Fruit fly (Drosophila melanogaster) whole organism, embryonic: Measurements from ENCODE around the gene deltaCOP.

Experiments used
- ATbp ChIP-seq: fragments of 200-800 bp; sonication (Bioruptor generic); optimal IDR thresholded peaks from 2 replicates; lab custom pipeline; 2017; ENCODE audit warnings: missing biosample characterization, mild to moderate bottlenecking, missing genetic modification characterization, missing genetic modification reagents
- Bdp1 ChIP-seq: fragments of 200-800 bp; sonication (Bioruptor generic); optimal IDR thresholded peaks from 3 replicates; lab custom pipeline; 2016; ENCODE audit warnings: missing biosample characterization, missing genetic modification characterization
- CG10147 ChIP-seq: fragments of 200-800 bp; sonication (Bioruptor generic); optimal IDR thresholded peaks from 2 replicates; lab custom pipeline; 2019; ENCODE audit warnings: missing biosample characterization, mild to moderate bottlenecking, missing genetic modification characterization, moderate library complexity
- CG10274 ChIP-seq: fragments of 200-800 bp; sonication (Bioruptor generic); optimal IDR thresholded peaks from 3 replicates; lab custom pipeline; 2017; ENCODE audit warnings: missing biosample characterization, mild to moderate bottlenecking, missing genetic modification characterization
- CG10462 ChIP-seq: fragments of 200-800 bp; sonication (Bioruptor generic); optimal IDR thresholded peaks from 2 replicates; lab custom pipeline; 2016; ENCODE audit warnings: missing biosample characterization, missing genetic modification characterization
- CG11696 ChIP-seq: fragments of 200-800 bp; sonication (Bioruptor generic); IDR thresholded peaks from 2 replicates; pipeline ENCODE4 v1.3.6; 2022; ENCODE audit warnings: missing biosample characterization, missing genetic modification characterization
- CG12104 ChIP-seq: fragments of 200-800 bp; sonication (Bioruptor generic); optimal IDR thresholded peaks from 3 replicates; lab custom pipeline; 2016; ENCODE audit warnings: missing biosample characterization, missing genetic modification characterization
- CG1529 ChIP-seq: fragments of 200-800 bp; sonication (Bioruptor generic); optimal IDR thresholded peaks from 3 replicates; lab custom pipeline; 2018; ENCODE audit warnings: missing biosample characterization, missing genetic modification characterization
- CG15696 ChIP-seq: fragments of 200-800 bp; sonication (Bioruptor generic); optimal IDR thresholded peaks from 2 replicates; lab custom pipeline; 2019; ENCODE audit warnings: missing biosample characterization, mild to moderate bottlenecking, missing genetic modification characterization, moderate library complexity
- CG1602 ChIP-seq: fragments of 200-800 bp; sonication (Bioruptor generic); optimal IDR thresholded peaks from 3 replicates; lab custom pipeline; 2016; ENCODE audit warnings: missing biosample characterization, missing genetic modification characterization
- CG18599 ChIP-seq: fragments of 200-800 bp; sonication (Bioruptor generic); optimal IDR thresholded peaks from 3 replicates; lab custom pipeline; 2017; ENCODE audit warnings: missing biosample characterization, missing genetic modification characterization, mild to moderate bottlenecking, moderate library complexity, missing genetic modification reagents
- CG18764 ChIP-seq: fragments of 200-800 bp; sonication (Bioruptor generic); optimal IDR thresholded peaks from 3 replicates; lab custom pipeline; 2016; ENCODE audit warnings: missing biosample characterization, missing genetic modification characterization
- CG2202 ChIP-seq: fragments of 200-800 bp; sonication (Bioruptor generic); optimal IDR thresholded peaks from 2 replicates; lab custom pipeline; 2018; ENCODE audit warnings: missing biosample characterization, mild to moderate bottlenecking, missing genetic modification characterization
- CG30403 ChIP-seq: fragments of 200-800 bp; sonication (Bioruptor generic); optimal IDR thresholded peaks from 3 replicates; lab custom pipeline; 2016; ENCODE audit warnings: missing biosample characterization, missing genetic modification characterization
- CG3163 ChIP-seq: fragments of 200-800 bp; sonication (Bioruptor generic); optimal IDR thresholded peaks from 3 replicates; lab custom pipeline; 2016; ENCODE audit warnings: missing biosample characterization, missing genetic modification characterization
- CG32532 ChIP-seq: fragments of 200-800 bp; sonication (Bioruptor generic); IDR thresholded peaks from 2 replicates; pipeline ENCODE4 v1.3.6; 2022; ENCODE audit warnings: missing biosample characterization, missing genetic modification characterization
- CG34422 ChIP-seq: fragments of 200-800 bp; sonication (Bioruptor generic); IDR thresholded peaks from 3 replicates; pipeline ENCODE4 v1.3.6; 2022; ENCODE audit warnings: missing biosample characterization, missing genetic modification characterization
- CG4820 ChIP-seq: fragments of 200-800 bp; sonication (Bioruptor generic); optimal IDR thresholded peaks from 3 replicates; lab custom pipeline; 2016; ENCODE audit warnings: missing biosample characterization, missing genetic modification characterization
- CG6813 ChIP-seq: fragments of 200-800 bp; sonication (Bioruptor generic); optimal IDR thresholded peaks from 2 replicates; lab custom pipeline; 2017; ENCODE audit warnings: missing biosample characterization, missing genetic modification characterization, mild to moderate bottlenecking, moderate library complexity, missing genetic modification reagents
- CG7271 ChIP-seq: fragments of 200-800 bp; sonication (Bioruptor generic); optimal IDR thresholded peaks from 2 replicates; lab custom pipeline; 2018; ENCODE audit warnings: missing biosample characterization, mild to moderate bottlenecking, missing genetic modification characterization, moderate library complexity
- CG7556 ChIP-seq: fragments of 200-800 bp; sonication (Bioruptor generic); optimal IDR thresholded peaks from 2 replicates; lab custom pipeline; 2017; ENCODE audit warnings: missing biosample characterization, mild to moderate bottlenecking, missing genetic modification characterization
- CG7928 ChIP-seq: fragments of 200-800 bp; sonication (Bioruptor generic); optimal IDR thresholded peaks from 2 replicates; lab custom pipeline; 2017; ENCODE audit warnings: missing biosample characterization, mild to moderate bottlenecking, missing genetic modification characterization
- CG8281 ChIP-seq: fragments of 200-800 bp; sonication (Bioruptor generic); optimal IDR thresholded peaks from 2 replicates; lab custom pipeline; 2018; ENCODE audit warnings: missing biosample characterization, mild to moderate bottlenecking, missing genetic modification characterization, moderate library complexity
- CG8944 ChIP-seq: fragments of 200-800 bp; sonication (Bioruptor generic); optimal IDR thresholded peaks from 3 replicates; lab custom pipeline; 2016; ENCODE audit warnings: missing biosample characterization, missing genetic modification characterization
- Dek ChIP-seq: fragments of 200-800 bp; sonication (Bioruptor generic); optimal IDR thresholded peaks from 3 replicates; lab custom pipeline; 2019; ENCODE audit warnings: missing biosample characterization, mild to moderate bottlenecking, missing genetic modification characterization, moderate library complexity
- Ets65A ChIP-seq: fragments of 200-800 bp; sonication (Bioruptor generic); peaks from one replicate; lab custom pipeline; 2016; ENCODE audit warnings: missing biosample characterization, missing genetic modification characterization
- Hr39 ChIP-seq: fragments of >200 bp; optimal IDR thresholded peaks from 2 replicates; lab custom pipeline; 2017
- NC2α ChIP-seq: fragments of 200-800 bp; sonication (Bioruptor generic); optimal IDR thresholded peaks from 2 replicates; lab custom pipeline; 2016; ENCODE audit warnings: missing biosample characterization, missing genetic modification characterization
- Sin3A ChIP-seq: fragments of >200 bp; optimal IDR thresholded peaks from 2 replicates; lab custom pipeline; 2018
- Sox100B ChIP-seq: fragments of 200-800 bp; sonication (Bioruptor generic); optimal IDR thresholded peaks from 3 replicates; lab custom pipeline; 2018; ENCODE audit warnings: missing biosample characterization, mild to moderate bottlenecking, missing genetic modification characterization
- Sry-δ ChIP-seq: fragments of 200-800 bp; sonication (Bioruptor generic); optimal IDR thresholded peaks from 2 replicates; lab custom pipeline; 2016; ENCODE audit warnings: missing biosample characterization, missing genetic modification characterization
- Tbp ChIP-seq: fragments of >200 bp; optimal IDR thresholded peaks from 2 replicates; lab custom pipeline; 2018; ENCODE audit warnings: missing biosample characterization, missing genetic modification characterization
- YL-1 ChIP-seq: fragments of 200-800 bp; sonication (Bioruptor generic); optimal IDR thresholded peaks from 3 replicates; lab custom pipeline; 2017; ENCODE audit warnings: missing biosample characterization, mild to moderate bottlenecking, missing genetic modification characterization
- fd102C ChIP-seq: fragments of 200-800 bp; sonication (Bioruptor generic); optimal IDR thresholded peaks from 2 replicates; lab custom pipeline; 2018; ENCODE audit warnings: missing biosample characterization, mild to moderate bottlenecking, missing genetic modification characterization, moderate library complexity
- ftz-f1 ChIP-seq: fragments of 200-800 bp; sonication (Bioruptor generic); optimal IDR thresholded peaks from 2 replicates; lab custom pipeline; 2016; ENCODE audit warnings: missing biosample characterization, missing genetic modification characterization
- gfzf ChIP-seq: fragments of 200-800 bp; sonication (Bioruptor generic); optimal IDR thresholded peaks from 2 replicates; lab custom pipeline; 2016; ENCODE audit warnings: missing biosample characterization, mild to moderate bottlenecking, missing genetic modification characterization, moderate library complexity
- her ChIP-seq: fragments of 200-800 bp; sonication (Bioruptor generic); optimal IDR thresholded peaks from 2 replicates; lab custom pipeline; 2016; ENCODE audit warnings: missing biosample characterization, missing genetic modification characterization
- hkb ChIP-seq, 2 experiments: fragments of 200-800 bp in 1 of 2; fragments of >200 bp in 1 of 2; sonication (Bioruptor generic) in 1 of 2; IDR thresholded peaks in 1 of 2; optimal IDR thresholded peaks in 1 of 2; 2 replicates each; pipeline versions ENCODE4 v1.3.6 to Lab custom; 2017 to 2022; ENCODE audit warnings: missing biosample characterization in 1 of 2, missing genetic modification characterization in 1 of 2
- ind ChIP-seq: fragments of 200-800 bp; sonication (Bioruptor generic); optimal IDR thresholded peaks from 3 replicates; lab custom pipeline; 2016; ENCODE audit warnings: missing biosample characterization, missing genetic modification characterization
- mam ChIP-seq: fragments of 200-800 bp; sonication (Bioruptor generic); optimal IDR thresholded peaks from 3 replicates; lab custom pipeline; 2016; ENCODE audit warnings: missing biosample characterization, missing genetic modification characterization
- odd ChIP-seq: fragments of 200-800 bp; sonication (Bioruptor generic); optimal IDR thresholded peaks from 2 replicates; lab custom pipeline; 2017; ENCODE audit warnings: missing biosample characterization, mild to moderate bottlenecking, missing genetic modification characterization
- org-1 ChIP-seq: fragments of 200-800 bp; sonication (Bioruptor generic); optimal IDR thresholded peaks from 2 replicates; lab custom pipeline; 2017; ENCODE audit warnings: missing biosample characterization, missing genetic modification characterization
- pita ChIP-seq: fragments of 200-800 bp; sonication (Bioruptor generic); optimal IDR thresholded peaks from 2 replicates; lab custom pipeline; 2017; ENCODE audit warnings: missing biosample characterization, mild to moderate bottlenecking, missing genetic modification characterization
- psq ChIP-seq: fragments of 200-800 bp; sonication (Bioruptor generic); optimal IDR thresholded peaks from 2 replicates; lab custom pipeline; 2017; ENCODE audit warnings: missing biosample characterization, missing genetic modification characterization
- pum ChIP-seq: fragments of 200-800 bp; sonication (Bioruptor generic); optimal IDR thresholded peaks from 2 replicates; lab custom pipeline; 2016; ENCODE audit warnings: missing biosample characterization, missing genetic modification characterization
- pzg ChIP-seq: fragments of 200-800 bp; sonication (Bioruptor generic); optimal IDR thresholded peaks from 3 replicates; lab custom pipeline; 2018; ENCODE audit warnings: missing biosample characterization, mild to moderate bottlenecking, missing genetic modification characterization, moderate library complexity
- scrt ChIP-seq: fragments of 200-800 bp; sonication (Bioruptor generic); optimal IDR thresholded peaks from 2 replicates; lab custom pipeline; 2018; ENCODE audit warnings: missing biosample characterization, mild to moderate bottlenecking, missing genetic modification characterization, moderate library complexity
- so ChIP-seq: fragments of 200-800 bp; sonication (Bioruptor generic); IDR thresholded peaks from 3 replicates; pipeline ENCODE4 v1.3.6; 2022; ENCODE audit warnings: missing biosample characterization, missing genetic modification characterization
- tap ChIP-seq: fragments of 200-800 bp; optimal IDR thresholded peaks from 3 replicates; lab custom pipeline; 2019; ENCODE audit warnings: missing biosample characterization, mild to moderate bottlenecking, missing genetic modification characterization, moderate library complexity
- tll ChIP-seq, 2 experiments: fragments of 200-800 bp in 1 of 2; fragments of >200 bp in 1 of 2; sonication (Bioruptor generic) in 1 of 2; optimal IDR thresholded peaks; 2 replicates each; lab custom pipeline; 2017 to 2019; ENCODE audit warnings: missing biosample characterization in 2 of 2, missing genetic modification characterization in 2 of 2, mild to moderate bottlenecking in 1 of 2, moderate library complexity in 1 of 2
- zfh2 ChIP-seq: fragments of 200-800 bp; sonication (Bioruptor generic); optimal IDR thresholded peaks from 2 replicates; lab custom pipeline; 2016; ENCODE audit warnings: missing biosample characterization, missing genetic modification characterization

The deltaCOP gene

dm6 chrX:1845413-1845951, 16.1 kb downstream of the deltaCOP start (continued):
- TF ChIP-seq her (GFP tag; lab: Kevin White, UChicago) (peak; percentile 74), CG3163 (peak; percentile 49), Bdp1 (GFP tag; lab: Kevin White, UChicago) (peak; percentile 54), pita (GFP tag; lab: Kevin White, UChicago) (no peak), CG18764 (GFP tag; lab: Kevin White, UChicago) (peak; percentile 42), hkb (optimal IDR thresholded peaks at IDR 0.05; lab: Kevin White, UChicago) (no peak), hkb (GFP tag; IDR thresholded peaks at IDR 0.05; lab: Robert Waterston, UW) (peak; percentile 72), YL-1 (no peak), Sry-δ (GFP tag; lab: Kevin White, UChicago) (peak; percentile 27), CG8281 (no peak), CG12104 (GFP tag; lab: Kevin White, UChicago) (no peak), CG1529 (GFP tag; lab: Kevin White, UChicago) (no peak), odd (GFP tag; lab: Kevin White, UChicago) (no peak), NC2α (GFP tag; lab: Kevin White, UChicago) (no peak), ATbp (peak; percentile 64), CG8944 (peak; percentile 40), ind (GFP tag; lab: Kevin White, UChicago) (no peak), mam (GFP tag; lab: Kevin White, UChicago) (peak; percentile 41), psq (GFP tag; lab: Kevin White, UChicago) (no peak), CG1602 (GFP tag; lab: Kevin White, UChicago) (no peak), tap (no peak), CG32532 (peak; percentile 46), CG7271 (peak; percentile 30), pzg (GFP tag; lab: Kevin White, UChicago) (no peak), CG18599 (peak; percentile 69), Hr39 (lab: Kevin White, UChicago) (no peak), Sin3A (no peak), CG11696 (no peak), so (GFP tag; lab: Robert Waterston, UW) (0 out of 3 replicates have a peak, but pooled peaks have one; percentile 43), CG10462 (no peak), CG10147 (GFP tag; lab: Kevin White, UChicago) (no peak), zfh2 (peak; percentile 12), CG7556 (GFP tag; lab: Kevin White, UChicago) (peak; percentile 38), CG34422 (no peak), ftz-f1 (GFP tag; lab: Kevin White, UChicago) (no peak), CG10274 (GFP tag; lab: Kevin White, UChicago) (no peak), CG7928 (GFP tag; lab: Kevin White, UChicago) (peak; percentile 24), Sox100B (GFP tag; lab: Kevin White, UChicago) (no peak), Tbp (GFP tag; lab: Kevin White, UChicago) (no peak), pum (no peak), CG6813 (GFP tag; lab: Kevin White, UChicago) (peak; percentile 66), CG15696 (tag; lab: Kevin White, UChicago) (no peak), CG4820 (GFP tag; lab: Kevin White, UChicago) (no peak), tll (GFP tag; optimal IDR thresholded peaks at IDR 0.05; lab: Kevin White, UChicago) (no peak), Ets65A (GFP tag; lab: Kevin White, UChicago) (no peak), CG2202 (tag; lab: Kevin White, UChicago) (peak; percentile 34), fd102C (GFP tag; lab: Kevin White, UChicago) (peak; percentile 58), scrt (GFP tag; lab: Kevin White, UChicago) (peak; percentile 17), org-1 (GFP tag; lab: Kevin White, UChicago) (peak; percentile 60), CG30403 (no peak), Dek (tag; lab: Kevin White, UChicago) (peak; percentile 7), gfzf (no peak)
